Worm (Caenorhabditis elegans) whole organism, L4/young adult: Measurements from ENCODE around the gene pycr-4.

Experiments
- W03F9.2 ChIP-seq: fragments of 150-350 bp; optimal IDR thresholded peaks from 2 replicates; lab custom pipeline; 2014; ENCODE audit warnings: missing biosample characterization, missing genetic modification characterization
- him-1 ChIP-seq: sonication (generic microtip); optimal IDR thresholded peaks from 2 replicates; lab custom pipeline; 2016; ENCODE audit warnings: missing genotype, missing genetic modification reagents, missing genetic modification characterization, missing compliant biosample characterization

DNA sequence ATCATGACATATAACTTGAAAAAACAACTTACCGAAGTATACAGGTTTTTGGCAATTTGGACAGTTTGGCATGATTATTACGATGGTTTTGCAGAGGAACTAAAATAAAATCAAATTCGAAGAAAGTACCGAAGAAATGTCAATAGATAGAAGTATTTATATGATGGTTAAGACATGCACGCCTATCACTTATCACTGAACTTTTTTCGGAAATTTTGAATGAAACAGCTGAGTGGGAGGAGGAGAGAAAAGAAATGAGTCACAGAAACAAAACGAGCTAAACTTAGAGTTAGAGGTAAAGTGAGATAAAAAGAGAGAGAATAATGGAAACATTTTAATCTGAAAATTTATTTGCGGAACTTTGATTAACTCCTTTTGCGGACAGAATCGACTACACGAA lies 31.9 kb downstream of the pycr-4 start, which contains the start of gene valv-1:
- TF ChIP-seq W03F9.2 (tag; lab: Kevin White, UChicago) (no peak), him-1 (tag; lab: Kevin White, UChicago) (no peak)
